Fruit fly (Drosophila melanogaster) whole organism, embryonic: ENCODE data around the gene Trhn.

Experiments
- Aef1 ChIP-seq: fragments of 200-800 bp; sonication (Bioruptor generic); IDR thresholded peaks from 3 replicates; pipeline ENCODE4 v1.3.6; 2022; ENCODE audit warnings: missing biosample characterization, missing genetic modification characterization
- Antp ChIP-seq: fragments of 200-800 bp; sonication (Bioruptor generic); optimal IDR thresholded peaks from 3 replicates; lab custom pipeline; 2016; ENCODE audit warnings: missing biosample characterization, missing genetic modification characterization
- Atf3 ChIP-seq: fragments of 200-800 bp; sonication (Bioruptor generic); optimal IDR thresholded peaks from 3 replicates; lab custom pipeline; 2016; ENCODE audit warnings: missing biosample characterization, missing genetic modification characterization
- Bteb2 ChIP-seq: fragments of 200-800 bp; sonication (Bioruptor generic); optimal IDR thresholded peaks from 2 replicates; lab custom pipeline; 2016; ENCODE audit warnings: missing biosample characterization, missing genetic modification characterization
- CG10321 ChIP-seq: fragments of 200-800 bp; sonication (Bioruptor generic); IDR thresholded peaks from 2 replicates; pipeline ENCODE4 v1.3.6; 2022; ENCODE audit warnings: missing biosample characterization, missing genetic modification characterization
- CG10565 ChIP-seq: fragments of 200-800 bp; sonication (Bioruptor generic); optimal IDR thresholded peaks from 3 replicates; lab custom pipeline; 2016; ENCODE audit warnings: missing biosample characterization, mild to moderate bottlenecking, missing genetic modification characterization
- CG11456 ChIP-seq: fragments of 200-800 bp; sonication (Bioruptor generic); IDR thresholded peaks from 3 replicates; pipeline ENCODE4 v1.3.6; 2022; ENCODE audit warnings: missing biosample characterization, missing genetic modification characterization
- CG13894 ChIP-seq: fragments of 200-800 bp; sonication (Bioruptor generic); optimal IDR thresholded peaks from 3 replicates; lab custom pipeline; 2018; ENCODE audit warnings: missing biosample characterization, mild to moderate bottlenecking, missing genetic modification characterization, moderate library complexity
- CG16813 ChIP-seq: fragments of 200-800 bp; sonication (Bioruptor generic); IDR thresholded peaks from 3 replicates; pipeline ENCODE4 v1.3.6; 2022; ENCODE audit warnings: missing biosample characterization, missing genetic modification characterization; ENCODE audit not compliant: partially characterized antibody
- CG2678 ChIP-seq: fragments of 200-800 bp; sonication (Bioruptor generic); optimal IDR thresholded peaks from 3 replicates; lab custom pipeline; 2019; ENCODE audit warnings: missing biosample characterization, mild to moderate bottlenecking, missing genetic modification characterization, moderate library complexity
- CG4328 ChIP-seq: fragments of 200-800 bp; sonication (Bioruptor generic); optimal IDR thresholded peaks from 3 replicates; lab custom pipeline; 2017; ENCODE audit warnings: missing biosample characterization, missing genetic modification reagents, missing genetic modification characterization
- CG5953 ChIP-seq: fragments of 200-800 bp; sonication (Bioruptor generic); IDR thresholded peaks from 2 replicates; pipeline ENCODE4 v1.3.6; 2022; ENCODE audit warnings: missing biosample characterization, missing genetic modification characterization
- CG7357 ChIP-seq: fragments of 200-800 bp; sonication (Bioruptor generic); IDR thresholded peaks from 3 replicates; pipeline ENCODE4 v1.3.6; 2022; ENCODE audit warnings: missing biosample characterization, missing genetic modification characterization
- CG8944 ChIP-seq: fragments of 200-800 bp; sonication (Bioruptor generic); optimal IDR thresholded peaks from 3 replicates; lab custom pipeline; 2016; ENCODE audit warnings: missing biosample characterization, missing genetic modification characterization
- Dp ChIP-seq: fragments of 200-800 bp; sonication (Bioruptor generic); optimal IDR thresholded peaks from 2 replicates; lab custom pipeline; 2018; ENCODE audit warnings: missing biosample characterization, mild to moderate bottlenecking, missing genetic modification characterization, moderate library complexity
- Dref ChIP-seq: fragments of 200-800 bp; sonication (Bioruptor generic); IDR thresholded peaks from 2 replicates; pipeline ENCODE4 v1.3.6; 2022; ENCODE audit warnings: missing biosample characterization, missing genetic modification characterization
- E2f1 ChIP-seq: fragments of 200-800 bp; sonication (Bioruptor generic); IDR thresholded peaks from 2 replicates; pipeline ENCODE4 v1.3.6; 2022; ENCODE audit warnings: missing biosample characterization, missing genetic modification characterization
- E2f2 ChIP-seq: fragments of 200-800 bp; sonication (Bioruptor generic); IDR thresholded peaks from 2 replicates; pipeline ENCODE4 v1.3.6; 2022; ENCODE audit warnings: missing biosample characterization, missing genetic modification characterization
- Lhr ChIP-seq: fragments of 200-800 bp; sonication (Bioruptor generic); optimal IDR thresholded peaks from 3 replicates; lab custom pipeline; 2017; ENCODE audit warnings: mild to moderate bottlenecking, missing biosample characterization, missing genetic modification reagents, missing genetic modification characterization
- Neu2 ChIP-seq: fragments of 200-800 bp; sonication (Bioruptor generic); optimal IDR thresholded peaks from 3 replicates; lab custom pipeline; 2016; ENCODE audit warnings: missing biosample characterization, missing genetic modification characterization, borderline replicate concordance
- Taf1 ChIP-seq: fragments of 200-800 bp; sonication (Bioruptor generic); IDR thresholded peaks from 2 replicates; pipeline ENCODE4 v1.3.6; 2022; ENCODE audit warnings: missing biosample characterization, missing genetic modification characterization
- abd-A ChIP-seq: fragments of 200-800 bp; sonication (Bioruptor generic); optimal IDR thresholded peaks from 3 replicates; lab custom pipeline; 2019; ENCODE audit warnings: missing biosample characterization, mild to moderate bottlenecking, missing genetic modification characterization, moderate library complexity
- ap ChIP-seq: fragments of 200-800 bp; sonication (Bioruptor generic); IDR thresholded peaks from 2 replicates; pipeline ENCODE4 v1.3.6; 2022; ENCODE audit warnings: missing biosample characterization, missing genetic modification characterization
- ato ChIP-seq: fragments of 200-800 bp; sonication (Bioruptor generic); IDR thresholded peaks from 2 replicates; pipeline ENCODE4 v1.3.6; 2022; ENCODE audit warnings: missing biosample characterization, missing genetic modification characterization; ENCODE audit not compliant: partially characterized antibody
- bab2 ChIP-seq: fragments of 200-800 bp; sonication (Bioruptor generic); optimal IDR thresholded peaks from 2 replicates; lab custom pipeline; 2016; ENCODE audit warnings: missing biosample characterization, missing genetic modification characterization
- bcd ChIP-seq: fragments of 200-800 bp; sonication (Bioruptor generic); optimal IDR thresholded peaks from 2 replicates; lab custom pipeline; 2017; ENCODE audit warnings: missing biosample characterization, mild to moderate bottlenecking, missing genetic modification characterization
- chinmo ChIP-seq: fragments of 200-800 bp; sonication (Bioruptor generic); IDR thresholded peaks from 4 replicates; pipeline ENCODE4 v1.3.6; 2022; ENCODE audit warnings: missing biosample characterization, missing genetic modification characterization; ENCODE audit not compliant: partially characterized antibody
- dpn ChIP-seq, 2 experiments: fragments of 200-800 bp; sonication (Bioruptor generic); optimal IDR thresholded peaks; 3 replicates each; lab custom pipeline; 2016; ENCODE audit warnings: missing biosample characterization in 2 of 2, missing genetic modification characterization in 2 of 2
- ems ChIP-seq: fragments of 200-800 bp; sonication (Bioruptor generic); optimal IDR thresholded peaks from 3 replicates; lab custom pipeline; 2016; ENCODE audit warnings: missing biosample characterization, missing genetic modification characterization
- en ChIP-seq: fragments of 200-800 bp; sonication (Bioruptor generic); optimal IDR thresholded peaks from 2 replicates; lab custom pipeline; 2016; ENCODE audit warnings: missing biosample characterization, missing genetic modification characterization
- hb ChIP-seq: fragments of 200-800 bp; sonication (Bioruptor generic); IDR thresholded peaks from 3 replicates; pipeline ENCODE4 v1.3.6; 2022; ENCODE audit warnings: missing biosample characterization, missing genetic modification characterization; ENCODE audit not compliant: partially characterized antibody
- hkb ChIP-seq, 2 experiments: fragments of 200-800 bp in 1 of 2; fragments of >200 bp in 1 of 2; sonication (Bioruptor generic) in 1 of 2; IDR thresholded peaks in 1 of 2; optimal IDR thresholded peaks in 1 of 2; 2 replicates each; pipeline versions ENCODE4 v1.3.6 to Lab custom; 2017 to 2022; ENCODE audit warnings: missing biosample characterization in 1 of 2, missing genetic modification characterization in 1 of 2
- ind ChIP-seq: fragments of 200-800 bp; sonication (Bioruptor generic); optimal IDR thresholded peaks from 3 replicates; lab custom pipeline; 2016; ENCODE audit warnings: missing biosample characterization, missing genetic modification characterization
- insv ChIP-seq, 2 experiments: fragments of 200-800 bp; sonication (Bioruptor generic); optimal IDR thresholded peaks; 3 replicates each; lab custom pipeline; 2016 to 2018; ENCODE audit warnings: missing biosample characterization in 2 of 2, missing genetic modification characterization in 2 of 2
- jigr1 ChIP-seq: fragments of 200-800 bp; sonication (Bioruptor generic); IDR thresholded peaks from 3 replicates; pipeline ENCODE4 v1.3.6; 2022; ENCODE audit warnings: missing biosample characterization, missing genetic modification characterization
- jumu ChIP-seq: fragments of 200-800 bp; sonication (Bioruptor generic); optimal IDR thresholded peaks from 3 replicates; lab custom pipeline; 2016; ENCODE audit warnings: missing biosample characterization, missing genetic modification characterization
- kni ChIP-seq: fragments of 200-800 bp; sonication (Bioruptor generic); optimal IDR thresholded peaks from 3 replicates; lab custom pipeline; 2017; ENCODE audit warnings: mild to moderate bottlenecking, missing biosample characterization, missing genetic modification reagents, missing genetic modification characterization
- knrl ChIP-seq: fragments of 200-800 bp; sonication (Bioruptor generic); IDR thresholded peaks from 3 replicates; pipeline ENCODE4 v1.3.6; 2022; ENCODE audit warnings: missing biosample characterization, missing genetic modification characterization; ENCODE audit not compliant: partially characterized antibody
- pb ChIP-seq: fragments of 200-800 bp; sonication (Bioruptor generic); optimal IDR thresholded peaks from 3 replicates; lab custom pipeline; 2016; ENCODE audit warnings: missing biosample characterization, missing genetic modification characterization
- prd ChIP-seq, 3 experiments: fragments of >200 bp in 2 of 3; fragments of 200-800 bp in 1 of 3; sonication (Bioruptor generic) in 1 of 3; optimal IDR thresholded peaks in 2 of 3; IDR thresholded peaks in 1 of 3; 2 replicates in 2 of 3; 3 replicates in 1 of 3; pipeline versions ENCODE4 v1.3.6 to Lab custom; 2017 to 2022; ENCODE audit warnings: missing biosample characterization in 1 of 3, missing genetic modification characterization in 1 of 3
- row ChIP-seq: fragments of 200-800 bp; sonication (Bioruptor generic); IDR thresholded peaks from 3 replicates; pipeline ENCODE4 v1.3.6; 2022; ENCODE audit warnings: missing biosample characterization, missing genetic modification characterization
- sd ChIP-seq: fragments of 200-800 bp; sonication (Bioruptor generic); optimal IDR thresholded peaks from 3 replicates; lab custom pipeline; 2018; ENCODE audit warnings: missing biosample characterization, mild to moderate bottlenecking, missing genetic modification characterization, moderate library complexity
- sqz ChIP-seq: fragments of 200-800 bp; sonication (Bioruptor generic); optimal IDR thresholded peaks from 3 replicates; lab custom pipeline; 2018; ENCODE audit warnings: missing biosample characterization, mild to moderate bottlenecking, missing genetic modification characterization
- sug ChIP-seq: fragments of 200-800 bp; optimal IDR thresholded peaks from 2 replicates; lab custom pipeline; 2019; ENCODE audit warnings: missing biosample characterization, mild to moderate bottlenecking, missing genetic modification characterization, moderate library complexity
- tgo ChIP-seq: fragments of 200-800 bp; sonication (Bioruptor generic); IDR thresholded peaks from 3 replicates; pipeline ENCODE4 v1.3.6; 2022; ENCODE audit warnings: missing biosample characterization, missing genetic modification characterization
- tin ChIP-seq: fragments of 200-800 bp; sonication (Bioruptor generic); optimal IDR thresholded peaks from 3 replicates; lab custom pipeline; 2016; ENCODE audit warnings: missing biosample characterization, missing genetic modification characterization
- ttk ChIP-seq: fragments of 200-800 bp; sonication (Bioruptor generic); IDR thresholded peaks from 2 replicates; pipeline ENCODE4 v2.1.2; 2022; ENCODE audit warnings: missing biosample characterization, missing genetic modification characterization
- tx ChIP-seq: fragments of 200-800 bp; sonication (Bioruptor generic); optimal IDR thresholded peaks from 2 replicates; lab custom pipeline; 2016; ENCODE audit warnings: missing biosample characterization, missing genetic modification characterization

Gene Trhn

DNA sequence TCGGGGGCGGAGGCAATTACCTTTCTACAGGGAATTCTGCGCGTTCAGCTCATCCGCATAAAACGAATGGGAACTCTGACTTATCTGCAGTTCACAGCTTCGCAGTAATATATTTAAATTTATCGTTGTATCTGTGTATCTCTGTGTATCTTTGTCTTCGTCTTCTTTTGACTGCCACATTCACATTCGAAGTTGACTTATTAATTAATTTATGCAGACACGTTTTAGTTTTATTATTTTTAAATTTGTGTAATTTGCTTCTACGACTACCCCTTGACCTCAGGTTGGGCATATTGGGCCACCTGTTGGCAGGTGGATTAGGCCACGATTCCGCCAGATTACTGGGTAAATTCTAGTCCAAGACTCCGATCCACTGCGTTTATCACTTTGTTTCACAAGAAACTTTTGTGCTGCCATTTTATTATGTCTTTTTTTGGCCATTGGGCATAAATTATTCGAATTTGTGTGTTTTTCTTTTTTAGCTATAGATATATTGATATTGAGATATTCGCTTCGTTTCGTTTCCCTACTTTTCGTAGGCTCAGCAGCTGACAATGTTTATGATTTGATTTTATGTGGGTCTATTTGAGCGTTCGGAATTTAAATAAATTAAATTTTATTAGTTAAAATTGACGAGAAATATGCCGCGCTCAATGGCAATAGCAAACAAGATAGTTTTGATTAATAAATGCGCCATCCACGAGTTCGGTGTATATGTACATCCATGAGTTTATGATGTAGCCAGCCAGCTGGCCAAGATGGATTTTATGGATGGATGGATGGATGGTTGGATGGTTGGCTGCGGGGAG lies 40.2 kb downstream of the Trhn start (continued):
- TF ChIP-seq Antp: no peak
- TF ChIP-seq CG11456 (GFP tag; lab: Robert Waterston, UW): peak; percentile 15; the same call in 1 of the 3 replicates
- peak; percentile 20 for TF ChIP-seq CG13894 (tag; lab: Kevin White, UChicago)
- TF ChIP-seq sd: peak; percentile 84
- TF ChIP-seq Dref: no peak
- TF ChIP-seq jigr1 (GFP tag; lab: Robert Waterston, UW): no peak
- no peak for TF ChIP-seq knrl (GFP tag; lab: Robert Waterston, UW)
- TF ChIP-seq sug (tag; lab: Kevin White, UChicago): no peak
- TF ChIP-seq insv (GFP tag; optimal IDR thresholded peaks at IDR 0.05; lab: Kevin White, UChicago): no peak
- TF ChIP-seq Aef1: no peak
- TF ChIP-seq ems (GFP tag; lab: Kevin White, UChicago): no peak
- TF ChIP-seq Bteb2 (GFP tag; lab: Kevin White, UChicago): no peak
- TF ChIP-seq tx: no peak
- peak; percentile 26 for TF ChIP-seq bcd (GFP tag; lab: Kevin White, UChicago)
- no peak for TF ChIP-seq CG5953 (GFP tag; lab: Robert Waterston, UW)
- TF ChIP-seq Dp (GFP tag; lab: Kevin White, UChicago): no peak
- peak; percentile 2 for TF ChIP-seq CG2678 (tag; lab: Kevin White, UChicago)
- no peak for TF ChIP-seq tgo (GFP tag; lab: Robert Waterston, UW)
- no peak for TF ChIP-seq hb (GFP tag; lab: Robert Waterston, UW)
- TF ChIP-seq Lhr (GFP tag; lab: Kevin White, UChicago): no peak
- TF ChIP-seq jumu (GFP tag; lab: Kevin White, UChicago): no peak
- no peak for TF ChIP-seq CG16813 (GFP tag; lab: Robert Waterston, UW)
- no peak for TF ChIP-seq en (GFP tag; lab: Kevin White, UChicago)
- no peak for TF ChIP-seq sqz
- no peak for TF ChIP-seq tin (GFP tag; lab: Kevin White, UChicago)
- TF ChIP-seq ato (GFP tag; lab: Robert Waterston, UW): no peak
- no peak for TF ChIP-seq CG7357 (GFP tag; lab: Robert Waterston, UW)
- TF ChIP-seq Taf1: no peak
- no peak for TF ChIP-seq Atf3 (GFP tag; lab: Kevin White, UChicago)
- TF ChIP-seq CG4328 (GFP tag; lab: Kevin White, UChicago): no peak
- TF ChIP-seq ttk (GFP tag; lab: Robert Waterston, UW): no peak
- TF ChIP-seq ap (GFP tag; lab: Robert Waterston, UW): no peak
- TF ChIP-seq E2f1 (GFP tag; lab: Robert Waterston, UW): peak; percentile 33; the same call in 1 of the 2 replicates
- peak; percentile 4 to 18 for TF ChIP-seq dpn (GFP tag; optimal IDR thresholded peaks at IDR 0.05; lab: Kevin White, UChicago)
- TF ChIP-seq CG10321 (GFP tag; lab: Robert Waterston, UW): no peak
- TF ChIP-seq prd (optimal IDR thresholded peaks at IDR 0.05; lab: Kevin White, UChicago): no peak
- TF ChIP-seq prd (GFP tag; IDR thresholded peaks at IDR 0.05; lab: Robert Waterston, UW): peak; percentile 46; the same call in 1 of the 3 replicates
- TF ChIP-seq ind (GFP tag; lab: Kevin White, UChicago): peak; percentile 39
- TF ChIP-seq kni (GFP tag; lab: Kevin White, UChicago): no peak
- TF ChIP-seq chinmo (GFP tag; lab: Robert Waterston, UW): 0 out of 4 replicates have a peak, but pooled peaks have one; percentile 70
- TF ChIP-seq abd-A: peak; percentile 94
- TF ChIP-seq bab2 (GFP tag; lab: Kevin White, UChicago): peak; percentile 27
- TF ChIP-seq CG10565 (GFP tag; lab: Kevin White, UChicago): no peak
- TF ChIP-seq row: peak; percentile 63; the same call in 2 of the 3 replicates
- no peak for TF ChIP-seq Neu2 (GFP tag; lab: Kevin White, UChicago)
- TF ChIP-seq E2f2 (GFP tag; lab: Robert Waterston, UW): no peak
- no peak for TF ChIP-seq pb (GFP tag; lab: Kevin White, UChicago)
- no peak for TF ChIP-seq CG8944 (GFP tag; lab: Kevin White, UChicago)
- TF ChIP-seq hkb (optimal IDR thresholded peaks at IDR 0.05; lab: Kevin White, UChicago): no peak
- TF ChIP-seq hkb (GFP tag; IDR thresholded peaks at IDR 0.05; lab: Robert Waterston, UW): 0 out of 2 replicates have a peak, but pooled peaks have one; percentile 36
